Fruit fly (Drosophila melanogaster): Measurements from ENCODE around the gene Nagk.

The Nagk gene

DNA sequence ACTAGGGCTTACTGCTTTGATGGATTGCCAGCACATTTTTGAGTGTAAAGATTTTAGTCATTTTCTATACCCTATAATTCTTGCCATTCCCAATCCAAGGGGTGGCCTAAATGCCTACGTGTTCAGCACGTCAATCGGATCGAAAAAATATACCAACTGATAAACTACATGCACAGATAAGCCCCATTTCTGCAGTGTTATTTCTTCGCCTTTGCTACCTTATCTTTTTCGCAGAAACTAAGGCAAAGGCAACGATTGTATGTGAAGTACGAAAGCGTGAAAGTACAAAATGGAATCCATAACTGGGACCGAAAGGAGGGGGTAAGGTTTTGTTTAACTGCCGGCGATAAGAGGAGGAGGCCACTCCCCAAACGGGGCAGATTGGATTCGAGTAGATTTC is 45.2 kb downstream of the Nagk start:
- peak; percentile 51 for TF ChIP-seq noc (tag; optimal IDR thresholded peaks at IDR 0.05)

DNA sequence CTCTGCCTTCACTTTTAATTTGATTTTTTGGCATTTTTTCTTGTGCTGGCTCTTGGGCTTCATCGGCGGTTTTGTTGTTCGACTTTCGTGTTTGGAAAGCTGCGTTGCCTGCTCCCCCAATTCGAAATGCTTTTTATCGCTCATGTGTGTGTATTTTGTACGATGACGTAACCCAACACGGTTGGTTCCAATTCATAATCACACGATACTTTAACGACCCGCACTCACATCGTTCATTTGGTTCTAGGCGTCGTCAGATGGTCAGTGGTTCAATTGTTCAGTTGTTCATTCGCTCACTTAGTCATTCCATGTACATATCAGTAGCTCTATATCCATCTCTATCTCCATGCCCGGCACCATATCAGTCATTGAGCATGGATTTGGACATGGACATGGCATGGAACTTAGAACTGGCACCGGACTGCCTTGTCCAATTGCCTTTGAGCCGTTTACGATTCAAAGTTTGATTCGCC is 49.1 kb downstream of the Nagk start:
- TF ChIP-seq noc (tag; optimal IDR thresholded peaks at IDR 0.05) = no peak

DNA sequence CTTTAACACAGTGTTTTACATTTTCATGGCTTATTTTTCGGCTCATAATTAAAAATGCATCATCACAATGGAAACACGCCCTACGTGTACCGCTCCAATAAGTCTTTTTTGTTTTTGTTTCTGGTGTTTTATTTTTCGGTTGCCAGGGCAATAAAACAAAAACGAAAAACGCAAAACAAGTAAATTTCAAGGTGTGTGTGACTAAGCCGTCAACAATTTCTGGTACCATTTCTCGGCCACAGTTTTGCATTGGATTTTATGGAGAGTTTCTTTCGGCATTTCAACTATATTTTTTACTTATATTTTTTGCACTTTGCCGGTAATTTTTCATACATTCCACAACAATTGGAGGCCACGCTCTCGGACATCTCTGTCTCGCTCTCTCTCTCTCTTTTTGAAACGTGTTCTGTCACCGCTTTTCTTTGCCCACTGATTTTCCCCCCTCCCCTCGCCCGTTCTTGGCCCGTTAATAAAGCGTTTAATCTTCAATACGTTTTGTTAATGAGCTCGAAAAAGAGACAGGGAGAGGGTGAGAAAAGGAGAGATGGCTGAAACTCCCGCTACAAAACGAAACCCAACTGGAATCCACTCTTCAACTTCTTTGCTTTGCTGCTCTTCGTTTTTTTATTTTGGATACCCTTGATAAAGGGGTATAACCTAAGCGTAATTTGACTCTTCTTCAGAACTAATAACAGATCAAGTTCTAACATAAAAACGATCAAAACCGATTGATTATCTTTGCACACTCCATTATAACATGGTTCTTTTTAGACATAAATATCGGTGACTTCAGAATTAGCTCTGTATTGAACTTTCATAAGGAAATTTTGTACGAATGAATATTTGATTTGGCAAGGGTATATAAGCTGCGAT is 49.8 kb downstream of the Nagk start:
- TF ChIP-seq noc (tag; optimal IDR thresholded peaks at IDR 0.05) = peak; percentile 59

DNA sequence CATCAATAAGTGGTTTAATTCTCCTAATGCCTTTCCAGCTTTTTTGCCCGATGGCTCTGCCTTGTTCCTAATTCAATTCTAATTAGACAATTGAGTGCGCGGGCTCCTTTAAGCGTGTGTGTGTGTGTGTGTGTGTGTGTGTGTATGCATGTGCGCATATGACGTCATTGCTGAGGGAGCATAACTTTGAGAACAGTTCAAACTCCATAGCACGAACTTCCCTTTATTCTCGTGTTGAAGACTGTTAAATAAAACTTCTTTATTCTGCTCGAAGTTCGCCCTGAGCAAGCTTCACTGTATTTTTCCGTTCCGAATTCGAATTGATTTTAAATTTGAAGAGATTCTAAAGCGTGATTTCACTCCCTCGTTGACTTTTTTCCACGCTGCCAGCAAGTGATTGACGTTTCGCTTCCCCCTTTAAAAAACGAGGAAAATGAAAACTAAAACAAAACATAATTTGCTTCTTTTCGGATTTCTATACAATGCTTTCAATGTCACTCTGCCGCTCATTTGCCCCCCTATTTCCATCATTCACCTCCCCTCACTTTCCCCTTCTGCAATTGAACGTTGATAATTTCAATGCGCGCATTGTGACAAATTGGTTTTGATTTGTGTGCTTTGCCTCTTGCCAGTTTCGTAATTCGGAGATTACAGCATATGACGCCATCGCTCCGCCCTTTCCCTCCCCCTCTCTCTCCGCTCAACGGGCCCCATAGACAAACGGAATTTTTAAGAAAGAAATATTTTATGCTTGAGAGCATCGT is 50.6 kb downstream of the Nagk start:
- TF ChIP-seq noc (tag; optimal IDR thresholded peaks at IDR 0.05) = no peak

DNA sequence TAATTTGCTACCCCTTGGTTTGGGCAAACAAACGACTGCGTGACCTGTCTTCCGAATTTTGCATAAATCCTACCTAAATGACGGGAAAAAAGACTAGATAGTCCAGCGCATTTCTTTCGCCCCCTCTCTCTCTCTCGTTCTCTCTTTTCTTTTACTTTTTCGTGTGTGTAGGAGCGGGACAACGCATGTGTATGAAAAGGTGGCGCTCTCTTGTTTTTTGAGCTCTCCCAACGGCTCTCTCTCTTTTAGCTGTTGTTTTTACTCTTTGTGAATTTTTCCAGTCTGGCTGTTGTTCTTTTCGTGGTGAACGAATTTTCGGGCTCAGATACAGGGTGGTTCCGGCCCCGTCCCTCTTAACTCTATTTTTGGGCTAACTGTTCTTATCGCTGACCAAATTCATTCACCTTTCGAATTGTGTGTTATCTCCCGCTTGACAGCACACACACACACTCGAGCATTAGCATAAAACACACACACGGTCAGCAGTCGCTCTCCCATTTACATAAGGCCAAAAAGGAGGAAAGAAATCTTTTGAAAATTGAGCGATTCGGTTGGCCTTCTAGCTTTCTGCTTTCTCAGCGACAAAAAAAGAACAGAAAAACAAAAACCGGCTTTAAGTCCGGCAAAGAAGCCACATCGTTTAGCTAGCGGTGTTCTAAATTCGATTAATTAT is 51.4 kb downstream of the Nagk start:
- TF ChIP-seq noc (tag; optimal IDR thresholded peaks at IDR 0.05) = peak; percentile 23

DNA sequence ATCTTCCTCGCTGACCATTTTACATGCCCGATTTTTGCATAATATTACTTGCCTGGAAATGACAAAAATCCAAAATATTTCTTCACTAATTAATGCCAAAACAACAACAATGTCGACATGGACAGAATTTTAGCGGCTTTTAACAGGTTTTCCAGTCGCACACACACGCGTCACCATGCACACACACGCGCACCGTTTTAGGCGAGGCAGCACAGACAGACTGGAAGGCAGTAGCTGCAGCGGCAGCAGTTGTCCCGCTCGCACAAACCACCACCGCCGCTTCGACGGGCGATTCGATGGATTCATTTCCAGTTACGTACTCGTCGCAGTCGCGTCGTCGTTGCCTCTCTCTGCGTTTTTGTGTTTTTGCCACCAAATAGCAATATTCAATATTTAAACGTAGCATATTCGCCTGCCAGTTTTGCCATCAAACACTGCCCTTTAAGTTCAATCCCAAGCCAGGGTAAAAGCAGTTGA is 52.4 kb downstream of the Nagk start, which contains the start of gene CG45218:
Gene CG45218, minus strand, starts transcription at position 158 of the 477 bp plus-strand sequence.
- TF ChIP-seq noc (tag; optimal IDR thresholded peaks at IDR 0.05) = peak; percentile 51

DNA sequence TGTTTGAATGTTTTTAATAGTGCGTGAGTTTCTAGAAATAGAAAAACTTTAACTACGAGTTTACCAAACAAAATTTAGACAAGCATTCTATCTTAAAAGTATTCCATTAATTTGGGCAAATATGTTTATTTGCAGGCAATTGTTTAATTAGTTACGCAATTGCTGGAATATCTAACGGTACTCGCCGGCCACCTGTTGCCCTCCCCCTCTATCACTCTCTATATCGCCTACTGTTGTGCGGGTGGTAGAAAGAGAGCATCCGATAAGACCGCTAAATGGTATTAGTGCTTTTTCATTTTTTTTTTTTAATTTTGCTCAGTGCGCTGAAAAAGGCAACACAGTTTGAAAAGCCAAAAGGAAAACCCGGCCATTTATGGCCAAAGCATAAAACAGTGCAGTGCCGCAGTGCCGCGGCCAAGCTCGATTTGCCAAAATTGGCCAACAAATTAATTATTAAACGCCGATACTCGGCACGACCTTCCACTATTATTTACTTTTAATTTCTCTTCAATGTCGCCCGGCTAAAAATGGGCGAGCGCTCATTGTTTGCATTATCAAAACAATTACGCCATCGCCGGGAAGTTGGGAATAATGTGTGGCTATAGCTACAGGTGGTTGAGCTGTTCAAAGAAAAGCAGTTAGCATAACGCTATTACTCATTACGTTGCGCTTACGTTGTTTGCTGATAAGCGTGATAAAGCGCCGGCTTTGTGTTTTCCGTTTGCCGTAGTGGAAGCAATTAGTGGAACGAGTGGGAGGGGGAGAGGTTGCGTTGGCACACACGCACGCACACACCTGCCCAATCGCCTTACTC is 53.0 kb downstream of the Nagk start:
- TF ChIP-seq noc (tag; optimal IDR thresholded peaks at IDR 0.05) = no peak

DNA sequence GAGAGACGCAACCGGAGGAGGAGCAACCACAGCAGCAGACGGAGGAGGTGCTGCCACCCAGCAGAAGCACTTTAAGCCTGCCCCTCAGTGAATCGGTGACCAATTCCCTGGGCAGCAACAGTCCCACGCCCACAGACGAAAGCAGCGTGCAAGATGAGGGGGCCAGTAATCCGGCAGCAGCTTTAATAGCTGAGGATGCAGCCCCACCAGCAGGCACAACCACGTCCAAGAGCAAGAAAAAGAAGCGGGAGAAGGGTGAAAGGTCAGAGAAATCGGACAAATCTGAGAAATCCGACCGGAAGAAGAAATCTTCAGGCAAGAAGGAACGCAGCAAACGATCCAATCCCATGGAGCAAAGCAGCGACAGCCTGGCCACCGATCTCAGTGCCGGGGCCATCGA is 54.3 kb downstream of the Nagk start:
- no peak for TF ChIP-seq noc (tag; optimal IDR thresholded peaks at IDR 0.05)

Data from whole organism, larva.